Worm (Caenorhabditis elegans) whole organism, early embryonic: Measurements from ENCODE around the gene F55G7.5.

Experiments
- F13C5.2 ChIP-seq: sonication (generic microtip); optimal IDR thresholded peaks from 2 replicates; lab custom pipeline; 2017; ENCODE audit warnings: mild to moderate bottlenecking, missing genetic modification characterization, inconsistent platforms, missing compliant biosample characterization
- aly-1 ChIP-seq: sonication (generic microtip); optimal IDR thresholded peaks from 2 replicates; lab custom pipeline; 2016; ENCODE audit warnings: missing genetic modification characterization, missing compliant biosample characterization
- ama-1 ChIP-seq: fragments of 150-350 bp; optimal IDR thresholded peaks from 2 replicates; lab custom pipeline; 2014
- ceh-36 ChIP-seq: sonication (generic microtip); optimal IDR thresholded peaks from 2 replicates; lab custom pipeline; 2016; ENCODE audit warnings: missing genetic modification characterization, inconsistent platforms, missing compliant biosample characterization
- ets-7 ChIP-seq: sonication (generic microtip); optimal IDR thresholded peaks from 2 replicates; lab custom pipeline; 2016; ENCODE audit warnings: missing genotype, missing genetic modification characterization, missing compliant biosample characterization
- flt-1 ChIP-seq: fragments of 200-800 bp; sonication (Bioruptor generic); IDR thresholded peaks from 2 replicates; pipeline ENCODE4 v1.3.6; 2022; ENCODE audit warnings: missing genetic modification characterization, missing compliant biosample characterization
- hmbx-1 ChIP-seq: sonication (generic microtip); optimal IDR thresholded peaks from 2 replicates; lab custom pipeline; 2016; ENCODE audit warnings: mild to moderate bottlenecking, missing genetic modification characterization, missing compliant biosample characterization
- hmg-4 ChIP-seq: fragments of 200-800 bp; sonication (Bioruptor generic); optimal IDR thresholded peaks from 2 replicates; lab custom pipeline; 2018; ENCODE audit warnings: mild to moderate bottlenecking, missing genetic modification characterization, missing compliant biosample characterization
- hnd-1 ChIP-seq: sonication (generic microtip); optimal IDR thresholded peaks from 2 replicates; lab custom pipeline; 2016; ENCODE audit warnings: missing genetic modification characterization, missing compliant biosample characterization
- pes-1 ChIP-seq: fragments of 200-800 bp; sonication (Bioruptor generic); IDR thresholded peaks from 2 replicates; pipeline ENCODE4 v1.3.6; 2022; ENCODE audit warnings: missing genetic modification reagents, missing genetic modification characterization, missing compliant biosample characterization
- scrt-1 ChIP-seq: fragments of 200-800 bp; sonication (Bioruptor generic); IDR thresholded peaks from 2 replicates; pipeline ENCODE4 v1.3.6; 2022; ENCODE audit warnings: missing genetic modification characterization, missing compliant biosample characterization
- sea-1 ChIP-seq: fragments of 200-800 bp; sonication (Bioruptor generic); conservative IDR thresholded peaks from 2 replicates; pipeline ENCODE4 v1.3.6; 2022; ENCODE audit warnings: missing genetic modification characterization, missing compliant biosample characterization
- tbx-37 ChIP-seq: fragments of 200-800 bp; sonication (Bioruptor generic); conservative IDR thresholded peaks from 2 replicates; pipeline ENCODE4 v1.3.6; 2022; ENCODE audit warnings: missing genetic modification reagents, missing genetic modification characterization, missing compliant biosample characterization
- tra-4 ChIP-seq: sonication (generic microtip); optimal IDR thresholded peaks from 2 replicates; lab custom pipeline; 2017; ENCODE audit warnings: missing genetic modification characterization, missing compliant biosample characterization

DNA sequence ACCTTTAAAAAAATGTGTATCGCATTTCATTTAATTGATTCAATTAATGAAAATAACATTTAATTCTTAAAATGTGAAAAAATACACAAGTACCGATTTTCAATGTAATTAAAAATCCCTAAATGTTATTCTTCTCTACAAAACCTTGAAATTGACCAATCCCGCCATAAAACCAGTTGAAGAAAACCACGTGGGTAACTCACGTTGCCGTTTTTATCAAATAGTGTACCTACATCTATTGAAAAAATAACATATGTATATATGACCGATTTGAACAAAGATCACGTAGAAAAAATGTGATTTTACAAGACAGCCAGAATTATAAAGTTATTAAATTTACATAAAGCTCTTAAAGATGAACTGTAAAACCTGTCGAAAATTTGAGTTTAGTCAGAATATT is 26.4 kb upstream of the F55G7.5 start:
- TF ChIP-seq hmbx-1 (no peak), scrt-1 (GFP tag; lab: Robert Waterston, UW) (no peak), aly-1 (tag; lab: Kevin White, UChicago) (no peak), ama-1 (lab: Kevin White, UChicago) (no peak), hmg-4 (GFP tag; lab: Kevin White, UChicago) (no peak), ets-7 (tag; lab: Kevin White, UChicago) (no peak), ceh-36 (no peak), sea-1 (GFP tag; lab: Robert Waterston, UW) (no peak), F13C5.2 (no peak), flt-1 (GFP tag; lab: Robert Waterston, UW) (no peak), hnd-1 (tag; lab: Kevin White, UChicago) (no peak), tra-4 (tag; lab: Kevin White, UChicago) (no peak), tbx-37 (no peak), pes-1 (GFP tag; lab: Robert Waterston, UW) (no peak)
